Worm (Caenorhabditis elegans): Measurements from ENCODE around the gene zim-3.

DNA sequence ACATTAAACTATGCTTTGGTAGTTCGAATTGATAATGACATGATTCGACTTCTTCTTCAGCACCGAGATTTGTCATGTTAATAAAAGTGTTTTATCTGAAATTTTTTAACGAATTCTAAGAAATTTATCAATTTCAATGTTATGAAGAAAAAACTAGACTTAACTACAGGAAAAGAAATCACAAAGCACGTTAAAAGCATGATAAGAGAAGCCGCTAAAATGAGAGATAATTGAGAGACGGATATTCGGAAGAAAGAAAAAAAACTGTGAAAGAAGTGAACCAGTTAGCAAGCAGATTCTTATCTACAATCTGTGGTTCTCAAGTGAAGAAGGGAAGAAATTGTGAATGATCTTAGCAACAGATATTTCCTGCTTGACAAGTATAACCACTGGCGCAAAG is 30.6 kb downstream of the zim-3 start, which contains the start of gene C43F9.4:
- TF ChIP-seq sox-2 (GFP tag; IDR thresholded peaks at IDR 0.05) (no peak), unc-42 (tag; optimal IDR thresholded peaks at IDR 0.05) (no peak), ceh-14 (tag; optimal IDR thresholded peaks at IDR 0.05) (no peak), elt-4 (tag; optimal IDR thresholded peaks at IDR 0.05) (no peak), ama-1 (optimal IDR thresholded peaks at IDR 0.05) (no peak), tbx-2 (tag; optimal IDR thresholded peaks at IDR 0.05) (no peak), syd-9 (tag; optimal IDR thresholded peaks at IDR 0.05) (no peak), K09A11.1 (tag; optimal IDR thresholded peaks at IDR 0.05; ENCODE audit: insufficient read depth) (no peak), pag-3 (tag; optimal IDR thresholded peaks at IDR 0.05; ENCODE audit: borderline replicate concordance) (no peak), pha-4 (tag; optimal IDR thresholded peaks at IDR 0.05) (no peak), ref-2 (tag; optimal IDR thresholded peaks at IDR 0.05) (no peak), dve-1 (tag; optimal IDR thresholded peaks at IDR 0.05) (no peak), K02D7.2 (tag; optimal IDR thresholded peaks at IDR 0.05) (no peak), nfya-1 (tag; optimal IDR thresholded peaks at IDR 0.05) (no peak)
